Fruit fly (Drosophila melanogaster) whole organism, adult: ENCODE data around the gene Mst98Ca.

Experiments
- CG11617 ChIP-seq: fragments of 200-800 bp; sonication (Bioruptor generic); optimal IDR thresholded peaks from 2 replicates; lab custom pipeline; 2017; ENCODE audit warnings: mild to moderate bottlenecking, missing biosample characterization, missing genetic modification reagents, missing genetic modification characterization
- CG14711 ChIP-seq: fragments of 200-800 bp; sonication (Bioruptor generic); optimal IDR thresholded peaks from 2 replicates; lab custom pipeline; 2018; ENCODE audit warnings: missing biosample characterization, mild to moderate bottlenecking, missing genetic modification characterization, moderate library complexity
- CG1620 ChIP-seq: fragments of 200-800 bp; sonication (Bioruptor generic); optimal IDR thresholded peaks from 2 replicates; lab custom pipeline; 2016; ENCODE audit warnings: missing biosample characterization, missing genetic modification characterization
- CG33017 ChIP-seq: fragments of 200-800 bp; sonication (Bioruptor generic); optimal IDR thresholded peaks from 2 replicates; lab custom pipeline; 2018; ENCODE audit warnings: missing biosample characterization, mild to moderate bottlenecking, missing genetic modification characterization, moderate library complexity
- CG7045 ChIP-seq: fragments of 200-800 bp; sonication (Bioruptor generic); optimal IDR thresholded peaks from 2 replicates; lab custom pipeline; 2017; ENCODE audit warnings: missing biosample characterization, mild to moderate bottlenecking, missing genetic modification characterization
- Hr96 ChIP-seq: fragments of 200-800 bp; sonication (Bioruptor generic); optimal IDR thresholded peaks from 2 replicates; lab custom pipeline; 2016; ENCODE audit warnings: missing biosample characterization, missing genetic modification characterization
- Mnt ChIP-seq: fragments of 200-800 bp; sonication (Bioruptor generic); optimal IDR thresholded peaks from 2 replicates; lab custom pipeline; 2016; ENCODE audit warnings: missing biosample characterization, mild to moderate bottlenecking, missing genetic modification characterization
- bab1 ChIP-seq: fragments of 200-800 bp; sonication (Bioruptor generic); optimal IDR thresholded peaks from 3 replicates; lab custom pipeline; 2019; ENCODE audit warnings: missing biosample characterization, mild to moderate bottlenecking, missing genetic modification characterization, moderate library complexity
- cic ChIP-seq: fragments of 200-800 bp; sonication (Bioruptor generic); optimal IDR thresholded peaks from 2 replicates; lab custom pipeline; 2017; ENCODE audit warnings: missing biosample characterization, mild to moderate bottlenecking, missing genetic modification characterization, moderate library complexity
- cnc ChIP-seq, 2 experiments: fragments of >200 bp; optimal IDR thresholded peaks; 2 replicates each; lab custom pipeline; 2017
- kay ChIP-seq: fragments of 200-800 bp; sonication (Bioruptor generic); peaks from one replicate; lab custom pipeline; 2016; ENCODE audit warnings: missing biosample characterization, missing genetic modification characterization, borderline replicate concordance
- pad ChIP-seq: fragments of 200-800 bp; sonication (Bioruptor generic); optimal IDR thresholded peaks from 3 replicates; lab custom pipeline; 2017; ENCODE audit warnings: missing biosample characterization, missing genetic modification characterization, mild to moderate bottlenecking, moderate library complexity, missing genetic modification reagents
- tj ChIP-seq: fragments of 200-800 bp; sonication (Bioruptor generic); optimal IDR thresholded peaks from 3 replicates; lab custom pipeline; 2017; ENCODE audit warnings: missing biosample characterization, mild to moderate bottlenecking, missing genetic modification characterization, moderate library complexity

DNA sequence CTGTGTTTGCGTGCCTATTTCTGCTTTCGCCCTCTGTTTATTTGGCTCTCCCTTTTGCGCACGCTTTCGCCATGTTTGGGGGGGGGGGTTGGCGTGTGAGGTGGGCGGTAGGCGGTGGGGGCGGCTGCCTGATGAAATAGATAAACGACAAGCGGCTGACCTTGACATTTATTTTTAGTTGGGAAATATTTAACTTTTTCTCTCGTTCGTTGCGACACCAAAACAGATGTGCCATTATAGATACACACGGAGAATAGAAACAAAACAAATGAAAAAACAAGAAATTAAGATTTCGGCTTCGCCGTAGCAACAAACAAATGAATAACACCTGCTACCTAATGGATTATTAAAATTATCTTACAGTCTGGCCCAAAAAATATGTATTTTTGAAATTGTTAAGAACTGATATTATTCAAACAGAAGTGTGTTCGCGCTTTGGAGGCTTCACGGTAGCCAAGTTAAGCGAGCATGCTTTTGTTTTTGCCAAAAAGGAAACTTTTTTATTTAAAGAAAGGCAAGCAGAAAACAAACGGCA, 41.1 kb downstream of the Mst98Ca start:
- no peak for TF ChIP-seq bab1 (GFP tag; lab: Kevin White, UChicago)
- peak; percentile 53 for TF ChIP-seq CG7045 (GFP tag; lab: Kevin White, UChicago)
- TF ChIP-seq CG11617 (GFP tag; lab: Kevin White, UChicago) = peak; percentile 24
- peak; percentile 7 for TF ChIP-seq cic
- no peak for TF ChIP-seq tj (GFP tag; lab: Kevin White, UChicago)
- no peak for TF ChIP-seq cnc (optimal IDR thresholded peaks at IDR 0.05; lab: Kevin White, UChicago)
- no peak for TF ChIP-seq Hr96 (GFP tag; lab: Kevin White, UChicago)
- no peak for TF ChIP-seq kay (GFP tag; lab: Kevin White, UChicago)
- no peak for TF ChIP-seq CG33017 (tag; lab: Kevin White, UChicago)
- TF ChIP-seq Mnt = no peak
- peak; percentile 39 for TF ChIP-seq CG14711
- TF ChIP-seq CG1620 = no peak
- TF ChIP-seq pad (GFP tag; lab: Kevin White, UChicago) = no peak
